Fruit fly (Drosophila melanogaster): ENCODE results near the gene Brms1.

dm6 chrX:12905901-12906689 lies 3.3 kb downstream of the Brms1 start, which contains the start of gene CG4404:
- TF ChIP-seq CTCF (optimal IDR thresholded peaks at IDR 0.05) (no peak), CG8478 (optimal IDR thresholded peaks at IDR 0.05) (no peak)

Measured in S2 (cell line).